Fruit fly (Drosophila melanogaster) whole organism, pupa: ENCODE data around the gene Nt5a.

Source experiments
- CG10348 ChIP-seq: fragments of 200-800 bp; sonication (Bioruptor generic); IDR thresholded peaks from 2 replicates; pipeline ENCODE4 v1.3.6; 2022; ENCODE audit warnings: missing biosample characterization, missing genetic modification characterization
- CG12605 ChIP-seq: fragments of 200-800 bp; sonication (Bioruptor generic); IDR thresholded peaks from 2 replicates; pipeline ENCODE4 v1.3.6; 2022; ENCODE audit warnings: missing biosample characterization, missing genetic modification characterization
- CG13204 ChIP-seq: fragments of 200-800 bp; sonication (Bioruptor generic); optimal IDR thresholded peaks from 2 replicates; lab custom pipeline; 2018; ENCODE audit warnings: missing biosample characterization, mild to moderate bottlenecking, missing genetic modification characterization, moderate library complexity
- CG14655 ChIP-seq: fragments of 200-800 bp; sonication (Bioruptor generic); optimal IDR thresholded peaks from 3 replicates; lab custom pipeline; 2017; ENCODE audit warnings: mild to moderate bottlenecking, missing biosample characterization, missing genetic modification reagents, missing genetic modification characterization
- CG15710 ChIP-seq: fragments of 200-800 bp; sonication (Bioruptor generic); optimal IDR thresholded peaks from 2 replicates; lab custom pipeline; 2018; ENCODE audit warnings: missing biosample characterization, mild to moderate bottlenecking, missing genetic modification characterization, moderate library complexity
- CG17806 ChIP-seq: fragments of 200-800 bp; sonication (Bioruptor generic); optimal IDR thresholded peaks from 2 replicates; lab custom pipeline; 2018; ENCODE audit warnings: missing biosample characterization, mild to moderate bottlenecking, missing genetic modification characterization, moderate library complexity
- CG32121 ChIP-seq: fragments of 200-800 bp; sonication (Bioruptor generic); IDR thresholded peaks from 2 replicates; pipeline ENCODE4 v1.3.6; 2022; ENCODE audit warnings: missing biosample characterization, missing genetic modification characterization
- CG34367 ChIP-seq: fragments of 200-800 bp; sonication (Bioruptor generic); optimal IDR thresholded peaks from 2 replicates; lab custom pipeline; 2018; ENCODE audit warnings: missing biosample characterization, mild to moderate bottlenecking, missing genetic modification characterization
- CG4496 ChIP-seq: fragments of 200-800 bp; sonication (Bioruptor generic); IDR thresholded peaks from 3 replicates; pipeline ENCODE4 v1.3.6; 2022; ENCODE audit warnings: missing biosample characterization, missing genetic modification characterization
- CG8159 ChIP-seq: fragments of 200-800 bp; sonication (Bioruptor generic); optimal IDR thresholded peaks from 3 replicates; lab custom pipeline; 2018; ENCODE audit warnings: missing biosample characterization, mild to moderate bottlenecking, missing genetic modification characterization, moderate library complexity
- CG8301 ChIP-seq: fragments of 200-800 bp; sonication (Bioruptor generic); optimal IDR thresholded peaks from 2 replicates; lab custom pipeline; 2018; ENCODE audit warnings: missing biosample characterization, mild to moderate bottlenecking, missing genetic modification characterization
- CG9948 ChIP-seq: fragments of 200-800 bp; sonication (Bioruptor generic); optimal IDR thresholded peaks from 2 replicates; lab custom pipeline; 2018; ENCODE audit warnings: missing biosample characterization, mild to moderate bottlenecking, missing genetic modification characterization, moderate library complexity
- D1 ChIP-seq: fragments of 200-800 bp; sonication (Bioruptor generic); optimal IDR thresholded peaks from 2 replicates; lab custom pipeline; 2018; ENCODE audit warnings: missing biosample characterization, mild to moderate bottlenecking, missing genetic modification characterization, moderate library complexity
- EcR ChIP-seq: fragments of 200-800 bp; sonication (Bioruptor generic); optimal IDR thresholded peaks from 3 replicates; lab custom pipeline; 2019; ENCODE audit warnings: missing biosample characterization, missing genetic modification characterization, mild to moderate bottlenecking, moderate library complexity, missing genetic modification reagents
- Ets98B ChIP-seq: fragments of 200-800 bp; sonication (Bioruptor generic); IDR thresholded peaks from 2 replicates; pipeline ENCODE4 v1.3.6; 2022; ENCODE audit warnings: missing biosample characterization, missing genetic modification characterization
- Pif1A ChIP-seq: fragments of 200-800 bp; sonication (Bioruptor generic); optimal IDR thresholded peaks from 3 replicates; lab custom pipeline; 2016; ENCODE audit warnings: missing biosample characterization, missing genetic modification characterization
- Pif1B ChIP-seq: fragments of 200-800 bp; sonication (Bioruptor generic); optimal IDR thresholded peaks from 3 replicates; lab custom pipeline; 2016; ENCODE audit warnings: missing biosample characterization, missing genetic modification characterization
- Snoo ChIP-seq: fragments of 200-800 bp; sonication (Bioruptor generic); optimal IDR thresholded peaks from 3 replicates; lab custom pipeline; 2017; ENCODE audit warnings: missing biosample characterization, mild to moderate bottlenecking, missing genetic modification characterization, inconsistent platforms
- fd96Ca ChIP-seq: fragments of 200-800 bp; sonication (Bioruptor generic); IDR thresholded peaks from 3 replicates; pipeline ENCODE4 v1.3.6; 2022; ENCODE audit warnings: missing biosample characterization, missing genetic modification characterization
- gl ChIP-seq: fragments of 200-800 bp; sonication (Bioruptor generic); optimal IDR thresholded peaks from 2 replicates; lab custom pipeline; 2018; ENCODE audit warnings: missing biosample characterization, mild to moderate bottlenecking, missing genetic modification characterization
- rn ChIP-seq: fragments of 200-800 bp; sonication (Bioruptor generic); IDR thresholded peaks from 2 replicates; pipeline ENCODE4 v1.3.6; 2022; ENCODE audit warnings: missing biosample characterization, missing genetic modification characterization

Nt5a gene

dm6 chr3L:1300076-1300635 is 7.1 kb downstream of the Nt5a start:
- TF ChIP-seq D1 (tag; lab: Kevin White, UChicago) (no peak), CG12605 (GFP tag; lab: Robert Waterston, UW) (no peak), gl (peak; percentile 43), CG4496 (GFP tag; lab: Robert Waterston, UW) (peak; percentile 74; the same call in 2 of the 3 replicates), CG9948 (tag; lab: Kevin White, UChicago) (peak; percentile 64), CG10348 (GFP tag; lab: Robert Waterston, UW) (no peak), Pif1B (GFP tag; lab: Kevin White, UChicago) (no peak), EcR (no peak), fd96Ca (GFP tag; lab: Robert Waterston, UW) (no peak), rn (GFP tag; lab: Robert Waterston, UW) (no peak), CG15710 (tag; lab: Kevin White, UChicago) (peak; percentile 72), CG13204 (GFP tag; lab: Kevin White, UChicago) (no peak), Pif1A (no peak), CG14655 (GFP tag; lab: Kevin White, UChicago) (no peak), CG34367 (tag; lab: Kevin White, UChicago) (peak; percentile 54), CG32121 (no peak), CG17806 (tag; lab: Kevin White, UChicago) (peak; percentile 69), CG8159 (tag; lab: Kevin White, UChicago) (peak; percentile 72), Ets98B (peak; percentile 31), CG8301 (peak; percentile 64), Snoo (tag; lab: Kevin White, UChicago) (peak; percentile 70)

DNA sequence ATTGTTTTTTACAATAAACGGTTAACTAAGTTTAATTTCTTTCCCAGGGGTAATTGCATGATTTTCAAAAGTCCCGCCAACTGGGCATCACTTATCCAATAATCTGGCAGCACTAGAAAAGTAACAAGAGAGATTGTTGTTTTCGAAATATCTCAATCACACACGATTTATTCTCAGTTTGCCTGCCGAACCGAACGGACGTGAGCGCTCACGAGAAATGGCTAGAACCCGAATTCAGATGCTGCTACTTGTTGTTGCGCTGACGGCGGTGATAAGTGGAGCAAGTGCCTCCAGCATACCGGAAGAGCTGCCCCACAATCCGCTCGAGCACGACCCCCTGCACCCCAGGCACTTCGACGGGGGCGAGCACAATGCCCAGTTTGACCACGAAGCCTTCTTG is 8.7 kb downstream of the Nt5a start, which contains the start of gene scf:
Gene scf (plus strand): TSS at position 164 of the 400 bp plus-strand sequence.
- TF ChIP-seq CG4496 (GFP tag; lab: Robert Waterston, UW) (peak; percentile 18; the same call in 1 of the 3 replicates), gl (no peak), rn (GFP tag; lab: Robert Waterston, UW) (no peak), Snoo (tag; lab: Kevin White, UChicago) (no peak), EcR (peak; percentile 21), fd96Ca (GFP tag; lab: Robert Waterston, UW) (no peak), CG8301 (no peak), CG10348 (GFP tag; lab: Robert Waterston, UW) (no peak), CG13204 (GFP tag; lab: Kevin White, UChicago) (no peak), CG12605 (GFP tag; lab: Robert Waterston, UW) (no peak; the same call in 1 of the 2 replicates), CG32121 (0 out of 2 replicates have a peak, but pooled peaks have one; percentile 16), D1 (tag; lab: Kevin White, UChicago) (no peak), CG14655 (GFP tag; lab: Kevin White, UChicago) (no peak), Ets98B (peak; percentile 36; the same call in 1 of the 2 replicates), CG9948 (tag; lab: Kevin White, UChicago) (no peak), CG17806 (tag; lab: Kevin White, UChicago) (no peak), CG8159 (tag; lab: Kevin White, UChicago) (no peak), Pif1A (no peak), Pif1B (GFP tag; lab: Kevin White, UChicago) (no peak), CG15710 (tag; lab: Kevin White, UChicago) (no peak), CG34367 (tag; lab: Kevin White, UChicago) (no peak)

- peak; percentile 34; the same call in 1 of the 2 replicates for TF ChIP-seq CG32121
- 0 out of 3 replicates have a peak, but pooled peaks have one; percentile 25 for TF ChIP-seq CG4496 (GFP tag; lab: Robert Waterston, UW)
- TF ChIP-seq CG8301, result no peak
- no peak for TF ChIP-seq CG13204 (GFP tag; lab: Kevin White, UChicago)
Measured at dm6 chr3L:1295693-1296092, 11.5 kb downstream of the Nt5a start, which contains the start of gene Rabex-5. Rabex-5 (plus strand) TSS chr3L:1295913.

DNA sequence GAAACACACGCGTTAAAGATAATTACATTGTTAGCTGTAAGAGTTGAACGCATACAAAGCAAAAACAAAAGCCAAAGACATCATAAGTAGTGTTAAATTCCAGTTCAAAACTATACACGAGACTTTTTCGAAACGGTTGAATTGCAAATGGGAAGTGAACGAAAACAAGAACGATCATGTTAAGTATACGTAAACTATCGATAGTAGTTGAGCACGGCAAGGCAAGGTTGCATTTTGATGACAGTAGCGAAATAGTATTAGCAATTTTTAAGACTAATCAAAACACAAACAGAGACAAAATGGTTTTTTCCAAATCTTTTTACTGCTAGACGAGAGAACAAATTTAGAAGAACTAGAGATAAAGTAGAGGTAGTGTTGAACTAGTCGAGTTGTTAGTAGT is 12.4 kb downstream of the Nt5a start:
- TF ChIP-seq CG17806 (tag; lab: Kevin White, UChicago) (no peak), Snoo (tag; lab: Kevin White, UChicago) (no peak), CG13204 (GFP tag; lab: Kevin White, UChicago) (no peak), D1 (tag; lab: Kevin White, UChicago) (no peak), CG32121 (no peak), CG12605 (GFP tag; lab: Robert Waterston, UW) (no peak), rn (GFP tag; lab: Robert Waterston, UW) (no peak), CG15710 (tag; lab: Kevin White, UChicago) (no peak), CG4496 (GFP tag; lab: Robert Waterston, UW) (no peak)
- TF ChIP-seq, all 21 proteins: peak for 0

DNA sequence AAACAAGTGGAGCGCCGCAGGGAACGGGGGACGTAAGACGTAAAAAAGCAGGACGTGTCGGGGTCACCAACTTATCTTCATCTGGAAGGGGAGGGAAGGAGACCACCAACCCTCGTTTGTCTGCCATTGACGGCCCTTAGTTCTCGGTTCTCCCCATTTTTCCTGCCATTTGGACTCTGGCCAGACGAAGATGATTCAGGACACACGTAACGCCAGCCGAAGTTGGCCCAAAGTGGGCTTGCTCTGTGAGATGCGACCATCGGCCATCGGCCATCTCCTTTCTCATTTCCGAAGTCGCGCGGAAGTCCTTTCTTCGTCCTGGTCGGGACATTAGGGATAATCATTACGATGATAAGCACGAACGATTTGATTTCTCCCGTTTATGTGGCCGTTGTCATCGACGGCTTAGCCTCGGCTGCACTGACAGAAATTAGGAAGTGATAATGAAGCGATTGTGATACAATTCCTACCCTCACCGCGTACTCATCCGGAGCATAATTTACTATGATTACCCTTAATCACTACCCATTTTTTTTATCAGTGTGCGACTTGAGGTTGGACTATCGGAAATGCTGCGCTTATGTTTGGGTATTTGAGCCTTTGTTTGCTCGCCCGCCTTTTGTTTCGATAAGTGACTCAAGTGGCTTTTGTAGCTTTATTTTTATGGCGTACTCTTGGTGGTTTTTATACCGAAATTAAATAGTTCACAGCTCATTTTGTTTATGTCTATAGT is 26.2 kb downstream of the Nt5a start:
- TF ChIP-seq Pif1B (GFP tag; lab: Kevin White, UChicago) (no peak), fd96Ca (GFP tag; lab: Robert Waterston, UW) (no peak), Ets98B (no peak), CG8159 (tag; lab: Kevin White, UChicago) (no peak), D1 (tag; lab: Kevin White, UChicago) (no peak)
